Worm (Caenorhabditis elegans) whole organism, midembryonic: ENCODE results near the gene F41H10.3.

ENCODE experiments used
- T22C8.4 ChIP-seq: fragments of 200-800 bp; sonication (Bioruptor generic); IDR thresholded peaks from 2 replicates; pipeline ENCODE4 v1.3.6; 2022; ENCODE audit warnings: missing genetic modification characterization, missing compliant biosample characterization
- ref-1 ChIP-seq: fragments of 200-800 bp; sonication (Bioruptor generic); conservative IDR thresholded peaks from 2 replicates; pipeline ENCODE4 v1.3.6; 2022; ENCODE audit warnings: missing genetic modification reagents, missing genetic modification characterization, missing compliant biosample characterization
- ztf-29 ChIP-seq: fragments of 200-800 bp; sonication (Bioruptor generic); IDR thresholded peaks from 2 replicates; pipeline ENCODE4 v1.3.6; 2022; ENCODE audit warnings: missing genetic modification reagents, missing genetic modification characterization, missing compliant biosample characterization

- TF ChIP-seq ref-1 (GFP tag; lab: Robert Waterston, UW) (0 out of 2 replicates have a peak, but pooled peaks have one; percentile 19), T22C8.4 (GFP tag; lab: Robert Waterston, UW) (peak; percentile 57; the same call in 1 of the 2 replicates), ztf-29 (0 out of 2 replicates have a peak, but pooled peaks have one; percentile 29)
Measured at ce11 chrIV:5370914-5371313, 1.3 kb downstream of the F41H10.3 start.
